Fruit fly (Drosophila melanogaster) whole organism, embryonic: ENCODE results near the gene CG42342.

ENCODE experiments used
- ATbp ChIP-seq: fragments of 200-800 bp; sonication (Bioruptor generic); optimal IDR thresholded peaks from 2 replicates; lab custom pipeline; 2017; ENCODE audit warnings: missing biosample characterization, mild to moderate bottlenecking, missing genetic modification characterization, missing genetic modification reagents
- Blimp-1 ChIP-seq: fragments of 200-800 bp; sonication (Bioruptor generic); optimal IDR thresholded peaks from 3 replicates; lab custom pipeline; 2018; ENCODE audit warnings: missing biosample characterization, missing genetic modification characterization, mild to moderate bottlenecking, moderate library complexity, missing genetic modification reagents
- CG10147 ChIP-seq: fragments of 200-800 bp; sonication (Bioruptor generic); optimal IDR thresholded peaks from 2 replicates; lab custom pipeline; 2019; ENCODE audit warnings: missing biosample characterization, mild to moderate bottlenecking, missing genetic modification characterization, moderate library complexity
- CG10431 ChIP-seq: fragments of 200-800 bp; sonication (Bioruptor generic); optimal IDR thresholded peaks from 3 replicates; lab custom pipeline; 2018; ENCODE audit warnings: missing biosample characterization, mild to moderate bottlenecking, missing genetic modification characterization
- CG10654 ChIP-seq: fragments of 200-800 bp; sonication (Bioruptor generic); optimal IDR thresholded peaks from 2 replicates; lab custom pipeline; 2016; ENCODE audit warnings: missing biosample characterization, missing genetic modification characterization
- CG11504 ChIP-seq: fragments of 200-800 bp; sonication (Bioruptor generic); optimal IDR thresholded peaks from 3 replicates; lab custom pipeline; 2019; ENCODE audit warnings: missing biosample characterization, mild to moderate bottlenecking, missing genetic modification characterization, moderate library complexity
- CG11695 ChIP-seq: fragments of 200-800 bp; sonication (Bioruptor generic); IDR thresholded peaks from 3 replicates; pipeline ENCODE4 v1.3.6; 2022; ENCODE audit warnings: missing biosample characterization, missing genetic modification characterization
- CG12071 ChIP-seq: fragments of 200-800 bp; sonication (Bioruptor generic); optimal IDR thresholded peaks from 3 replicates; lab custom pipeline; 2018; ENCODE audit warnings: missing biosample characterization, mild to moderate bottlenecking, missing genetic modification characterization
- CG12391 ChIP-seq: fragments of 200-800 bp; sonication (Bioruptor generic); optimal IDR thresholded peaks from 3 replicates; lab custom pipeline; 2018; ENCODE audit warnings: missing biosample characterization, mild to moderate bottlenecking, missing genetic modification characterization, moderate library complexity
- CG12942 ChIP-seq: fragments of 200-800 bp; sonication (Bioruptor generic); optimal IDR thresholded peaks from 3 replicates; lab custom pipeline; 2016; ENCODE audit warnings: missing biosample characterization, missing genetic modification characterization
- CG13775 ChIP-seq: fragments of 200-800 bp; sonication (Bioruptor generic); optimal IDR thresholded peaks from 3 replicates; lab custom pipeline; 2017; ENCODE audit warnings: missing biosample characterization, mild to moderate bottlenecking, missing genetic modification characterization
- CG14710 ChIP-seq: fragments of 200-800 bp; sonication (Bioruptor generic); optimal IDR thresholded peaks from 3 replicates; lab custom pipeline; 2019; ENCODE audit warnings: missing biosample characterization, mild to moderate bottlenecking, missing genetic modification characterization, moderate library complexity
- CG1529 ChIP-seq: fragments of 200-800 bp; sonication (Bioruptor generic); optimal IDR thresholded peaks from 3 replicates; lab custom pipeline; 2018; ENCODE audit warnings: missing biosample characterization, missing genetic modification characterization
- CG15514 ChIP-seq: fragments of 200-800 bp; sonication (Bioruptor generic); optimal IDR thresholded peaks from 3 replicates; lab custom pipeline; 2017; ENCODE audit warnings: missing biosample characterization, missing genetic modification characterization, mild to moderate bottlenecking, moderate library complexity, missing genetic modification reagents
- CG16813 ChIP-seq: fragments of 200-800 bp; sonication (Bioruptor generic); IDR thresholded peaks from 3 replicates; pipeline ENCODE4 v1.3.6; 2022; ENCODE audit warnings: missing biosample characterization, missing genetic modification characterization; ENCODE audit not compliant: partially characterized antibody
- CG17328 ChIP-seq: fragments of 200-800 bp; sonication (Bioruptor generic); IDR thresholded peaks from 2 replicates; pipeline ENCODE4 v1.3.6; 2022; ENCODE audit warnings: missing biosample characterization, missing genetic modification characterization
- CG17359 ChIP-seq: fragments of 200-800 bp; sonication (Bioruptor generic); optimal IDR thresholded peaks from 3 replicates; lab custom pipeline; 2018; ENCODE audit warnings: missing biosample characterization, mild to moderate bottlenecking, missing genetic modification characterization, moderate library complexity
- CG17612 ChIP-seq: fragments of 200-800 bp; sonication (Bioruptor generic); IDR thresholded peaks from 2 replicates; pipeline ENCODE4 v1.3.6; 2022; ENCODE audit warnings: missing biosample characterization, missing genetic modification characterization
- CG17802 ChIP-seq: fragments of 200-800 bp; sonication (Bioruptor generic); optimal IDR thresholded peaks from 2 replicates; lab custom pipeline; 2018; ENCODE audit warnings: missing biosample characterization, mild to moderate bottlenecking, missing genetic modification characterization, moderate library complexity
- CG3847 ChIP-seq: fragments of 200-800 bp; sonication (Bioruptor generic); IDR thresholded peaks from 2 replicates; pipeline ENCODE4 v1.3.6; 2022; ENCODE audit warnings: missing biosample characterization, missing genetic modification characterization
- CG4730 ChIP-seq: fragments of 200-800 bp; sonication (Bioruptor generic); IDR thresholded peaks from 2 replicates; pipeline ENCODE4 v1.3.6; 2022; ENCODE audit warnings: missing biosample characterization, missing genetic modification characterization
- CG6175 ChIP-seq: fragments of 200-800 bp; sonication (Bioruptor generic); IDR thresholded peaks from 3 replicates; pipeline ENCODE4 v1.3.6; 2022; ENCODE audit warnings: missing biosample characterization, missing genetic modification characterization
- CG7556 ChIP-seq: fragments of 200-800 bp; sonication (Bioruptor generic); optimal IDR thresholded peaks from 2 replicates; lab custom pipeline; 2017; ENCODE audit warnings: missing biosample characterization, mild to moderate bottlenecking, missing genetic modification characterization
- CG7963 ChIP-seq: fragments of 200-800 bp; sonication (Bioruptor generic); IDR thresholded peaks from 3 replicates; pipeline ENCODE4 v1.3.6; 2022; ENCODE audit warnings: missing biosample characterization, missing genetic modification characterization; ENCODE audit not compliant: partially characterized antibody
- CG8924 ChIP-seq: fragments of 200-800 bp; optimal IDR thresholded peaks from 3 replicates; lab custom pipeline; 2019; ENCODE audit warnings: missing biosample characterization, mild to moderate bottlenecking, missing genetic modification characterization, moderate library complexity
- CG9727 ChIP-seq: fragments of 200-800 bp; sonication (Bioruptor generic); optimal IDR thresholded peaks from 3 replicates; lab custom pipeline; 2017; ENCODE audit warnings: missing biosample characterization, mild to moderate bottlenecking, missing genetic modification characterization
- CG9817 ChIP-seq: fragments of 200-800 bp; sonication (Bioruptor generic); optimal IDR thresholded peaks from 2 replicates; lab custom pipeline; 2018; ENCODE audit warnings: missing biosample characterization, mild to moderate bottlenecking, missing genetic modification characterization, moderate library complexity
- CG9932 ChIP-seq: fragments of 200-800 bp; sonication (Bioruptor generic); IDR thresholded peaks from 2 replicates; pipeline ENCODE4 v1.3.6; 2022; ENCODE audit warnings: missing biosample characterization, missing genetic modification characterization
- D19A ChIP-seq: fragments of 200-800 bp; optimal IDR thresholded peaks from 3 replicates; lab custom pipeline; 2019; ENCODE audit warnings: missing biosample characterization, mild to moderate bottlenecking, missing genetic modification characterization, moderate library complexity
- Deaf1 ChIP-seq: fragments of 200-800 bp; optimal IDR thresholded peaks from 3 replicates; lab custom pipeline; 2019; ENCODE audit warnings: missing biosample characterization, mild to moderate bottlenecking, missing genetic modification characterization, moderate library complexity
- E2f1 ChIP-seq: fragments of 200-800 bp; sonication (Bioruptor generic); IDR thresholded peaks from 2 replicates; pipeline ENCODE4 v1.3.6; 2022; ENCODE audit warnings: missing biosample characterization, missing genetic modification characterization
- Hmr ChIP-seq: fragments of 200-800 bp; sonication (Bioruptor generic); optimal IDR thresholded peaks from 3 replicates; lab custom pipeline; 2017; ENCODE audit warnings: mild to moderate bottlenecking, missing biosample characterization, missing genetic modification reagents, missing genetic modification characterization
- Hr51 ChIP-seq, 2 experiments: fragments of 200-800 bp; sonication (Bioruptor generic); optimal IDR thresholded peaks; 2 replicates in 1 of 2; 3 replicates in 1 of 2; lab custom pipeline; 2016 to 2018; ENCODE audit warnings: missing biosample characterization in 2 of 2, missing genetic modification characterization in 2 of 2, mild to moderate bottlenecking in 1 of 2, moderate library complexity in 1 of 2
- Kr ChIP-seq: fragments of 200-800 bp; sonication (Bioruptor generic); optimal IDR thresholded peaks from 2 replicates; lab custom pipeline; 2017; ENCODE audit warnings: missing biosample characterization, mild to moderate bottlenecking, missing genetic modification characterization
- Lhr ChIP-seq: fragments of 200-800 bp; sonication (Bioruptor generic); optimal IDR thresholded peaks from 3 replicates; lab custom pipeline; 2017; ENCODE audit warnings: mild to moderate bottlenecking, missing biosample characterization, missing genetic modification reagents, missing genetic modification characterization
- PHDP ChIP-seq: fragments of 200-800 bp; sonication (Bioruptor generic); optimal IDR thresholded peaks from 3 replicates; lab custom pipeline; 2018; ENCODE audit warnings: missing biosample characterization, mild to moderate bottlenecking, missing genetic modification characterization, moderate library complexity
- Scr ChIP-seq: fragments of 200-800 bp; sonication (Bioruptor generic); IDR thresholded peaks from 2 replicates; pipeline ENCODE4 v1.3.6; 2022; ENCODE audit warnings: missing biosample characterization, missing genetic modification characterization; ENCODE audit not compliant: partially characterized antibody
- Xrp1 ChIP-seq: fragments of 200-800 bp; sonication (Bioruptor generic); IDR thresholded peaks from 2 replicates; pipeline ENCODE4 v1.3.6; 2022; ENCODE audit warnings: missing biosample characterization, missing genetic modification characterization
- ac ChIP-seq: fragments of 200-800 bp; sonication (Bioruptor generic); optimal IDR thresholded peaks from 3 replicates; lab custom pipeline; 2017; ENCODE audit warnings: missing biosample characterization, mild to moderate bottlenecking, missing genetic modification characterization
- danr ChIP-seq: fragments of 200-800 bp; sonication (Bioruptor generic); IDR thresholded peaks from 2 replicates; pipeline ENCODE4 v1.3.6; 2022; ENCODE audit warnings: missing biosample characterization, missing genetic modification characterization
- exex ChIP-seq: fragments of 200-800 bp; sonication (Bioruptor generic); optimal IDR thresholded peaks from 4 replicates; lab custom pipeline; 2018; ENCODE audit warnings: missing biosample characterization, mild to moderate bottlenecking, missing genetic modification characterization, moderate library complexity
- gce ChIP-seq: fragments of 200-800 bp; sonication (Bioruptor generic); IDR thresholded peaks from 3 replicates; pipeline ENCODE4 v1.3.6; 2022; ENCODE audit warnings: missing biosample characterization, missing genetic modification characterization
- gcm ChIP-seq: fragments of 200-800 bp; sonication (Bioruptor generic); optimal IDR thresholded peaks from 2 replicates; lab custom pipeline; 2019; ENCODE audit warnings: missing biosample characterization, mild to moderate bottlenecking, missing genetic modification characterization, moderate library complexity
- grau ChIP-seq: fragments of 200-800 bp; optimal IDR thresholded peaks from 3 replicates; lab custom pipeline; 2019; ENCODE audit warnings: missing biosample characterization, mild to moderate bottlenecking, missing genetic modification characterization, moderate library complexity
- her ChIP-seq: fragments of 200-800 bp; sonication (Bioruptor generic); optimal IDR thresholded peaks from 2 replicates; lab custom pipeline; 2016; ENCODE audit warnings: missing biosample characterization, missing genetic modification characterization
- kah ChIP-seq: fragments of 200-800 bp; sonication (Bioruptor generic); optimal IDR thresholded peaks from 2 replicates; lab custom pipeline; 2018; ENCODE audit warnings: missing biosample characterization, mild to moderate bottlenecking, missing genetic modification characterization
- oc ChIP-seq: fragments of 200-800 bp; sonication (Bioruptor generic); optimal IDR thresholded peaks from 2 replicates; lab custom pipeline; 2018; ENCODE audit warnings: missing biosample characterization, mild to moderate bottlenecking, missing genetic modification characterization, moderate library complexity
- sna ChIP-seq: fragments of 200-800 bp; sonication (Bioruptor generic); IDR thresholded peaks from 2 replicates; pipeline ENCODE4 v1.3.6; 2022; ENCODE audit warnings: missing biosample characterization, missing genetic modification characterization; ENCODE audit not compliant: partially characterized antibody
- zf30C ChIP-seq: fragments of 200-800 bp; sonication (Bioruptor generic); optimal IDR thresholded peaks from 3 replicates; lab custom pipeline; 2018; ENCODE audit warnings: missing biosample characterization, mild to moderate bottlenecking, missing genetic modification characterization

CG42342 gene

DNA sequence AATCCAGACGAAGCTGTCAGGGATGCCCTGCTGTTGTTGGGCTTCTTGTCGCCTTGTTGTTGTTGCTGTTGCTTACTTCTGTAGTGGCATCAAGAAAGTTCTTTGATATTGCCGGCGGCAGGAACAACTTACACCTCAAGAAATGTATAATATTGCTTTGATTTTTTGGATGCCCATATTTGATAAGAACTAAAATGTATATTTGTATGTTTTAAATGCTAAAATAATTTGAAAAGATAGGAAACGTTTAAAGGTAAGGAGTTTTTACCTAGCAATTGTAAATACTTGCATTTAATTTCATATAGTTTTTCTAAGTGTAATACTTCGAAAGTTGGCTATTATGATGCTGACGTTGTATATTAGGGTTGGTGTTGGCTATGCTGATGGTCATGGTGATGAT lies 7.6 kb downstream of the CG42342 start (continued):
- TF ChIP-seq CG7556 (GFP tag; lab: Kevin White, UChicago) (peak; percentile 43), gcm (GFP tag; lab: Kevin White, UChicago) (peak; percentile 13), CG3847 (GFP tag; lab: Robert Waterston, UW) (no peak), Scr (no peak), CG16813 (no peak), danr (no peak), Hr51 (GFP tag; optimal IDR thresholded peaks at IDR 0.05; lab: Kevin White, UChicago) (peak in 1 of 2 experiments; percentile 60), CG14710 (peak; percentile 45), CG9817 (tag; lab: Kevin White, UChicago) (peak; percentile 16), CG17328 (GFP tag; lab: Robert Waterston, UW) (peak; percentile 21; the same call in 1 of the 2 replicates), CG7963 (GFP tag; lab: Robert Waterston, UW) (no peak), CG9727 (GFP tag; lab: Kevin White, UChicago) (peak; percentile 28), exex (no peak), Blimp-1 (GFP tag; lab: Kevin White, UChicago) (peak; percentile 68), D19A (tag; lab: Kevin White, UChicago) (peak; percentile 54), CG10147 (GFP tag; lab: Kevin White, UChicago) (peak; percentile 18), grau (tag; lab: Kevin White, UChicago) (peak; percentile 46), PHDP (tag; lab: Kevin White, UChicago) (peak; percentile 53), Deaf1 (tag; lab: Kevin White, UChicago) (peak; percentile 11), Xrp1 (peak; percentile 49; the same call in 1 of the 2 replicates), CG12071 (GFP tag; lab: Kevin White, UChicago) (no peak), zf30C (GFP tag; lab: Kevin White, UChicago) (peak; percentile 41), ATbp (GFP tag; lab: Kevin White, UChicago) (peak; percentile 14), CG11695 (GFP tag; lab: Robert Waterston, UW) (peak; percentile 29; the same call in 1 of the 3 replicates), CG17802 (no peak), CG15514 (GFP tag; lab: Kevin White, UChicago) (peak; percentile 2), CG8924 (tag; lab: Kevin White, UChicago) (peak; percentile 60), CG13775 (peak; percentile 11), kah (GFP tag; lab: Kevin White, UChicago) (no peak), CG12942 (GFP tag; lab: Kevin White, UChicago) (no peak), CG10654 (GFP tag; lab: Kevin White, UChicago) (peak; percentile 6), gce (peak; percentile 33; the same call in 1 of the 3 replicates), CG4730 (GFP tag; lab: Robert Waterston, UW) (no peak), CG17359 (peak; percentile 55), Hmr (GFP tag; lab: Kevin White, UChicago) (peak; percentile 40), CG9932 (GFP tag; lab: Robert Waterston, UW) (peak; percentile 28; the same call in 1 of the 2 replicates), sna (GFP tag; lab: Robert Waterston, UW) (no peak), CG12391 (tag; lab: Kevin White, UChicago) (peak; percentile 56), CG10431 (GFP tag; lab: Kevin White, UChicago) (no peak), CG6175 (GFP tag; lab: Robert Waterston, UW) (no peak), CG11504 (peak; percentile 75), CG1529 (peak; percentile 5), CG17612 (GFP tag; lab: Robert Waterston, UW) (no peak), ac (GFP tag; lab: Kevin White, UChicago) (no peak), Kr (GFP tag; lab: Kevin White, UChicago) (no peak), Lhr (GFP tag; lab: Kevin White, UChicago) (no peak), her (GFP tag; lab: Kevin White, UChicago) (no peak), E2f1 (GFP tag; lab: Robert Waterston, UW) (no peak), oc (tag; lab: Kevin White, UChicago) (peak; percentile 45)
